Fruit fly (Drosophila melanogaster) whole organism, embryonic: Measurements from ENCODE around the gene CG42673.

Experiments used
- Antp ChIP-seq: fragments of 200-800 bp; sonication (Bioruptor generic); optimal IDR thresholded peaks from 3 replicates; lab custom pipeline; 2016; ENCODE audit warnings: missing biosample characterization, missing genetic modification characterization
- Atf3 ChIP-seq: fragments of 200-800 bp; sonication (Bioruptor generic); optimal IDR thresholded peaks from 3 replicates; lab custom pipeline; 2016; ENCODE audit warnings: missing biosample characterization, missing genetic modification characterization
- Awh ChIP-seq: fragments of 200-800 bp; sonication (Bioruptor generic); IDR thresholded peaks from 2 replicates; pipeline ENCODE4, ENCODE4 v1.3.6; 2022; ENCODE audit warnings: missing biosample characterization, missing genetic modification characterization
- CG10274 ChIP-seq: fragments of 200-800 bp; sonication (Bioruptor generic); optimal IDR thresholded peaks from 3 replicates; lab custom pipeline; 2017; ENCODE audit warnings: missing biosample characterization, mild to moderate bottlenecking, missing genetic modification characterization
- CG10321 ChIP-seq: fragments of 200-800 bp; sonication (Bioruptor generic); IDR thresholded peaks from 2 replicates; pipeline ENCODE4 v1.3.6; 2022; ENCODE audit warnings: missing biosample characterization, missing genetic modification characterization
- CG10979 ChIP-seq: fragments of 200-800 bp; sonication (Bioruptor generic); optimal IDR thresholded peaks from 2 replicates; lab custom pipeline; 2018; ENCODE audit warnings: missing biosample characterization, mild to moderate bottlenecking, missing genetic modification characterization, moderate library complexity
- CG11456 ChIP-seq: fragments of 200-800 bp; sonication (Bioruptor generic); IDR thresholded peaks from 3 replicates; pipeline ENCODE4 v1.3.6; 2022; ENCODE audit warnings: missing biosample characterization, missing genetic modification characterization
- CG12744 ChIP-seq: fragments of 200-800 bp; sonication (Bioruptor generic); optimal IDR thresholded peaks from 2 replicates; lab custom pipeline; 2016; ENCODE audit warnings: missing biosample characterization, missing genetic modification characterization
- CG16779 ChIP-seq: fragments of 200-800 bp; sonication (Bioruptor generic); IDR thresholded peaks from 2 replicates; pipeline ENCODE4 v1.3.6; 2022; ENCODE audit warnings: missing biosample characterization, missing genetic modification characterization
- CG17328 ChIP-seq: fragments of 200-800 bp; sonication (Bioruptor generic); IDR thresholded peaks from 2 replicates; pipeline ENCODE4 v1.3.6; 2022; ENCODE audit warnings: missing biosample characterization, missing genetic modification characterization
- CG18599 ChIP-seq: fragments of 200-800 bp; sonication (Bioruptor generic); optimal IDR thresholded peaks from 3 replicates; lab custom pipeline; 2017; ENCODE audit warnings: missing biosample characterization, missing genetic modification characterization, mild to moderate bottlenecking, moderate library complexity, missing genetic modification reagents
- CG2678 ChIP-seq: fragments of 200-800 bp; sonication (Bioruptor generic); optimal IDR thresholded peaks from 3 replicates; lab custom pipeline; 2019; ENCODE audit warnings: missing biosample characterization, mild to moderate bottlenecking, missing genetic modification characterization, moderate library complexity
- CG3065 ChIP-seq: fragments of 200-800 bp; sonication (Bioruptor generic); optimal IDR thresholded peaks from 2 replicates; lab custom pipeline; 2016; ENCODE audit warnings: missing biosample characterization, missing genetic modification characterization
- CG31441 ChIP-seq: fragments of 200-800 bp; sonication (Bioruptor generic); IDR thresholded peaks from 2 replicates; pipeline ENCODE4 v1.3.6; 2022; ENCODE audit warnings: missing biosample characterization, missing genetic modification characterization
- CG3407 ChIP-seq: fragments of 200-800 bp; sonication (Bioruptor generic); optimal IDR thresholded peaks from 2 replicates; lab custom pipeline; 2018; ENCODE audit warnings: missing biosample characterization, mild to moderate bottlenecking, missing genetic modification characterization
- CG3838 ChIP-seq: fragments of 200-800 bp; sonication (Bioruptor generic); optimal IDR thresholded peaks from 3 replicates; lab custom pipeline; 2016; ENCODE audit warnings: missing biosample characterization, missing genetic modification characterization
- CG3847 ChIP-seq: fragments of 200-800 bp; sonication (Bioruptor generic); IDR thresholded peaks from 2 replicates; pipeline ENCODE4 v1.3.6; 2022; ENCODE audit warnings: missing biosample characterization, missing genetic modification characterization
- CG6791 ChIP-seq: fragments of 200-800 bp; sonication (Bioruptor generic); IDR thresholded peaks from 3 replicates; pipeline ENCODE4 v1.3.6; 2022; ENCODE audit warnings: missing biosample characterization, missing genetic modification characterization; ENCODE audit not compliant: partially characterized antibody
- CG7271 ChIP-seq: fragments of 200-800 bp; sonication (Bioruptor generic); optimal IDR thresholded peaks from 2 replicates; lab custom pipeline; 2018; ENCODE audit warnings: missing biosample characterization, mild to moderate bottlenecking, missing genetic modification characterization, moderate library complexity
- CG9437 ChIP-seq: fragments of 200-800 bp; sonication (Bioruptor generic); optimal IDR thresholded peaks from 2 replicates; lab custom pipeline; 2018; ENCODE audit warnings: missing biosample characterization, mild to moderate bottlenecking, missing genetic modification characterization
- CG9876 ChIP-seq: fragments of 200-800 bp; sonication (Bioruptor generic); optimal IDR thresholded peaks from 2 replicates; lab custom pipeline; 2016; ENCODE audit warnings: missing biosample characterization, missing genetic modification characterization
- CTCF ChIP-seq: fragments of 200-800 bp; sonication (Bioruptor generic); optimal IDR thresholded peaks from 2 replicates; lab custom pipeline; 2017; ENCODE audit warnings: missing biosample characterization, mild to moderate bottlenecking, missing genetic modification characterization, moderate library complexity
- Dbx ChIP-seq: fragments of 200-800 bp; sonication (Bioruptor generic); IDR thresholded peaks from 3 replicates; pipeline ENCODE4 v1.3.6; 2022; ENCODE audit warnings: missing biosample characterization, missing genetic modification characterization
- Dref ChIP-seq: fragments of 200-800 bp; sonication (Bioruptor generic); IDR thresholded peaks from 2 replicates; pipeline ENCODE4 v1.3.6; 2022; ENCODE audit warnings: missing biosample characterization, missing genetic modification characterization
- ERR ChIP-seq: fragments of 200-800 bp; sonication (Bioruptor generic); optimal IDR thresholded peaks from 2 replicates; lab custom pipeline; 2016; ENCODE audit warnings: missing biosample characterization, missing genetic modification characterization
- GATAe ChIP-seq: fragments of 200-800 bp; sonication (Bioruptor generic); conservative IDR thresholded peaks from 2 replicates; pipeline ENCODE4 v1.3.6; 2022; ENCODE audit warnings: missing biosample characterization, missing genetic modification characterization
- HHEX ChIP-seq: fragments of 200-800 bp; sonication (Bioruptor generic); optimal IDR thresholded peaks from 3 replicates; lab custom pipeline; 2017; ENCODE audit warnings: missing biosample characterization, mild to moderate bottlenecking, missing genetic modification characterization, missing genetic modification reagents
- Mrtf ChIP-seq: fragments of 200-800 bp; sonication (Bioruptor generic); IDR thresholded peaks from 3 replicates; pipeline ENCODE4 v1.3.6; 2022; ENCODE audit warnings: missing biosample characterization, missing genetic modification characterization
- NC2β ChIP-seq: fragments of 200-800 bp; sonication (Bioruptor generic); optimal IDR thresholded peaks from 2 replicates; lab custom pipeline; 2016; ENCODE audit warnings: missing biosample characterization, missing genetic modification characterization
- Ssrp ChIP-seq: fragments of 200-800 bp; sonication (Bioruptor generic); optimal IDR thresholded peaks from 2 replicates; lab custom pipeline; 2018; ENCODE audit warnings: missing biosample characterization, mild to moderate bottlenecking, missing genetic modification characterization, moderate library complexity
- Usf ChIP-seq: fragments of 200-800 bp; sonication (Bioruptor generic); optimal IDR thresholded peaks from 2 replicates; lab custom pipeline; 2017; ENCODE audit warnings: missing genotype, missing biosample characterization, missing genetic modification characterization
- ap ChIP-seq: fragments of 200-800 bp; sonication (Bioruptor generic); IDR thresholded peaks from 2 replicates; pipeline ENCODE4 v1.3.6; 2022; ENCODE audit warnings: missing biosample characterization, missing genetic modification characterization
- br ChIP-seq: fragments of >200 bp; optimal IDR thresholded peaks from 2 replicates; lab custom pipeline; 2017
- chif ChIP-seq, 2 experiments: fragments of 200-800 bp; sonication (Bioruptor generic); optimal IDR thresholded peaks; 3 replicates each; lab custom pipeline; 2016; ENCODE audit warnings: missing biosample characterization in 2 of 2, missing genetic modification characterization in 2 of 2
- chinmo ChIP-seq: fragments of 200-800 bp; sonication (Bioruptor generic); IDR thresholded peaks from 4 replicates; pipeline ENCODE4 v1.3.6; 2022; ENCODE audit warnings: missing biosample characterization, missing genetic modification characterization; ENCODE audit not compliant: partially characterized antibody
- dan ChIP-seq: fragments of 200-800 bp; sonication (Bioruptor generic); IDR thresholded peaks from 2 replicates; pipeline ENCODE4 v1.3.6; 2022; ENCODE audit warnings: missing biosample characterization, missing genetic modification characterization
- ewg ChIP-seq: fragments of 200-800 bp; sonication (Bioruptor generic); optimal IDR thresholded peaks from 3 replicates; lab custom pipeline; 2017; ENCODE audit warnings: mild to moderate bottlenecking, missing biosample characterization, missing genetic modification reagents, missing genetic modification characterization
- fd102C ChIP-seq: fragments of 200-800 bp; sonication (Bioruptor generic); optimal IDR thresholded peaks from 2 replicates; lab custom pipeline; 2018; ENCODE audit warnings: missing biosample characterization, mild to moderate bottlenecking, missing genetic modification characterization, moderate library complexity
- lov ChIP-seq, 2 experiments: fragments of 200-800 bp in 1 of 2; fragments of >200 bp in 1 of 2; sonication (Bioruptor generic) in 1 of 2; IDR thresholded peaks in 1 of 2; optimal IDR thresholded peaks in 1 of 2; 2 replicates in 1 of 2; 3 replicates in 1 of 2; pipeline versions ENCODE4 v1.3.6 to Lab custom; 2017 to 2022; ENCODE audit warnings: missing biosample characterization in 1 of 2, missing genetic modification characterization in 1 of 2
- luna ChIP-seq: fragments of 200-800 bp; sonication (Bioruptor generic); optimal IDR thresholded peaks from 2 replicates; lab custom pipeline; 2016; ENCODE audit warnings: missing biosample characterization, missing genetic modification characterization
- nerfin-2 ChIP-seq: fragments of 200-800 bp; sonication (Bioruptor generic); IDR thresholded peaks from 2 replicates; pipeline ENCODE4 v1.3.6; 2022; ENCODE audit warnings: missing biosample characterization, missing genetic modification characterization; ENCODE audit not compliant: partially characterized antibody
- nmo ChIP-seq: fragments of 200-800 bp; sonication (Bioruptor generic); optimal IDR thresholded peaks from 2 replicates; lab custom pipeline; 2018; ENCODE audit warnings: missing biosample characterization, mild to moderate bottlenecking, missing genetic modification characterization, moderate library complexity
- repo ChIP-seq: fragments of 200-800 bp; sonication (Bioruptor generic); optimal IDR thresholded peaks from 2 replicates; lab custom pipeline; 2016; ENCODE audit warnings: missing biosample characterization, missing genetic modification characterization
- sens ChIP-seq: fragments of 200-800 bp; sonication (Bioruptor generic); peaks from one replicate; lab custom pipeline; 2016; ENCODE audit warnings: missing biosample characterization, missing genetic modification characterization
- shn ChIP-seq: fragments of 200-800 bp; sonication (Bioruptor generic); optimal IDR thresholded peaks from 3 replicates; lab custom pipeline; 2016; ENCODE audit warnings: missing biosample characterization, missing genetic modification characterization
- slou ChIP-seq: fragments of 200-800 bp; sonication (Bioruptor generic); optimal IDR thresholded peaks from 3 replicates; lab custom pipeline; 2016; ENCODE audit warnings: missing biosample characterization, missing genetic modification characterization
- sr ChIP-seq: fragments of 200-800 bp; sonication (Bioruptor generic); IDR thresholded peaks from 3 replicates; pipeline ENCODE4 v1.3.6; 2022; ENCODE audit warnings: missing biosample characterization, missing genetic modification characterization
- tgo ChIP-seq: fragments of 200-800 bp; sonication (Bioruptor generic); IDR thresholded peaks from 3 replicates; pipeline ENCODE4 v1.3.6; 2022; ENCODE audit warnings: missing biosample characterization, missing genetic modification characterization
- ttk ChIP-seq: fragments of 200-800 bp; sonication (Bioruptor generic); IDR thresholded peaks from 2 replicates; pipeline ENCODE4 v2.1.2; 2022; ENCODE audit warnings: missing biosample characterization, missing genetic modification characterization
- vvl ChIP-seq: fragments of 200-800 bp; sonication (Bioruptor generic); IDR thresholded peaks from 2 replicates; pipeline ENCODE4 v1.3.6; 2022; ENCODE audit warnings: missing biosample characterization, missing genetic modification characterization

CG42673 gene

dm6 chr3L:9511287-9512256 lies 35.4 kb upstream of the CG42673 start, which contains the start of gene RpS9 (continued):
- TF ChIP-seq shn (GFP tag; lab: Kevin White, UChicago) = no peak
- peak; percentile 81 for TF ChIP-seq CTCF
- TF ChIP-seq CG10274 (GFP tag; lab: Kevin White, UChicago) = no peak
- no peak for TF ChIP-seq CG16779 (GFP tag; lab: Robert Waterston, UW)
- TF ChIP-seq vvl (GFP tag; lab: Robert Waterston, UW) = peak; percentile 12
- TF ChIP-seq Dbx (GFP tag; lab: Robert Waterston, UW) = 0 out of 3 replicates have a peak, but pooled peaks have one; percentile 41
- peak; percentile 87 for TF ChIP-seq sens (GFP tag; lab: Kevin White, UChicago)
- TF ChIP-seq Awh (GFP tag; lab: Robert Waterston, UW) = no peak
- TF ChIP-seq br = no peak
- TF ChIP-seq Ssrp (tag; lab: Kevin White, UChicago) = no peak
- no peak for TF ChIP-seq Mrtf (GFP tag; lab: Robert Waterston, UW)
- no peak for TF ChIP-seq chinmo
- TF ChIP-seq slou (GFP tag; lab: Kevin White, UChicago) = no peak
- no peak for TF ChIP-seq CG17328 (GFP tag; lab: Robert Waterston, UW)
- peak; percentile 37 for TF ChIP-seq nmo (GFP tag; lab: Kevin White, UChicago)
- TF ChIP-seq CG9876 (GFP tag; lab: Kevin White, UChicago) = no peak
- TF ChIP-seq GATAe (GFP tag; lab: Robert Waterston, UW) = no peak
- no peak for TF ChIP-seq fd102C (GFP tag; lab: Kevin White, UChicago)
- no peak for TF ChIP-seq chif (GFP tag; optimal IDR thresholded peaks at IDR 0.05; lab: Kevin White, UChicago)
- no peak for TF ChIP-seq ap (GFP tag; lab: Robert Waterston, UW)
- no peak for TF ChIP-seq CG12744 (GFP tag; lab: Kevin White, UChicago)
- TF ChIP-seq ERR (GFP tag; lab: Kevin White, UChicago) = no peak
- no peak for TF ChIP-seq lov (optimal IDR thresholded peaks at IDR 0.05; lab: Kevin White, UChicago)
- no peak for TF ChIP-seq lov (GFP tag; IDR thresholded peaks at IDR 0.05; lab: Robert Waterston, UW)
- no peak for TF ChIP-seq Usf (GFP tag; lab: Kevin White, UChicago)
- TF ChIP-seq CG3065 (GFP tag; lab: Kevin White, UChicago) = no peak
- TF ChIP-seq CG11456 (GFP tag; lab: Robert Waterston, UW) = no peak
- no peak for TF ChIP-seq CG18599 (GFP tag; lab: Kevin White, UChicago)
- TF ChIP-seq Atf3 = no peak
- TF ChIP-seq ewg (GFP tag; lab: Kevin White, UChicago) = no peak
- peak; percentile 26; the same call in 1 of the 2 replicates for TF ChIP-seq nerfin-2
- TF ChIP-seq CG3838 (GFP tag; lab: Kevin White, UChicago) = no peak
- TF ChIP-seq ttk (GFP tag; lab: Robert Waterston, UW) = no peak
- peak; percentile 78 for TF ChIP-seq NC2β
- peak; percentile 58 for TF ChIP-seq CG2678 (tag; lab: Kevin White, UChicago)
- no peak for TF ChIP-seq tgo (GFP tag; lab: Robert Waterston, UW)
- TF ChIP-seq repo (GFP tag; lab: Kevin White, UChicago) = no peak
- peak; percentile 21 for TF ChIP-seq CG10979 (tag; lab: Kevin White, UChicago)
- TF ChIP-seq dan (GFP tag; lab: Robert Waterston, UW) = no peak
- peak; percentile 47 for TF ChIP-seq CG9437 (GFP tag; lab: Kevin White, UChicago)
- TF ChIP-seq luna (GFP tag; lab: Kevin White, UChicago) = no peak
- TF ChIP-seq CG7271 (tag; lab: Kevin White, UChicago) = peak; percentile 20
- TF ChIP-seq Dref (GFP tag; lab: Robert Waterston, UW) = no peak
- no peak for TF ChIP-seq CG3407 (GFP tag; lab: Kevin White, UChicago)
- no peak; the same call in 1 of the 2 replicates for TF ChIP-seq CG31441 (GFP tag; lab: Robert Waterston, UW)
- peak; percentile 46 for TF ChIP-seq HHEX (GFP tag; lab: Kevin White, UChicago)
- TF ChIP-seq CG3847 (GFP tag; lab: Robert Waterston, UW) = peak; percentile 43; the same call in 1 of the 2 replicates
- TF ChIP-seq sr (GFP tag; lab: Robert Waterston, UW) = no peak
- no peak; the same call in 2 of the 3 replicates for TF ChIP-seq CG6791
- TF ChIP-seq CG10321 (GFP tag; lab: Robert Waterston, UW) = no peak
- no peak for TF ChIP-seq Antp
